Fruit fly (Drosophila melanogaster) whole organism: ENCODE results near the gene HDAC4.

Source experiments
- CG8478 ChIP-seq: fragments of >200 bp; optimal IDR thresholded peaks from 2 replicates; lab custom pipeline; 2018; ENCODE audit warnings: inconsistent platforms
- Dll ChIP-seq: fragments of >200 bp; optimal IDR thresholded peaks from 2 replicates; lab custom pipeline; 2017
- EcR ChIP-seq, 2 experiments: fragments of >200 bp; optimal IDR thresholded peaks; 2 replicates each; lab custom pipeline; 2017; ENCODE audit warnings: missing biosample characterization in 2 of 2, missing genetic modification characterization in 2 of 2, missing genetic modification reagents in 2 of 2
- pan ChIP-seq: fragments of >200 bp; optimal IDR thresholded peaks from 2 replicates; lab custom pipeline; 2017
- psq ChIP-seq: fragments of >200 bp; optimal IDR thresholded peaks from 2 replicates; lab custom pipeline; 2017
- usp ChIP-seq: fragments of >200 bp; optimal IDR thresholded peaks from 2 replicates; lab custom pipeline; 2017; ENCODE audit warnings: missing biosample characterization, missing genetic modification characterization, mixed read lengths

The HDAC4 gene

dm6 chrX:13285001-13285748 lies at the start of gene HDAC4, which contains the start of gene CG15743:
HDAC4 (minus strand) TSS chrX:13285632.
CG15743 (plus strand) TSS chrX:13285707.
- TF ChIP-seq Dll (lab: Kevin White, UChicago) = no peak
- TF ChIP-seq psq = no peak
- no peak for TF ChIP-seq CG8478 (lab: Kevin White, UChicago)
- no peak for TF ChIP-seq pan (lab: Kevin White, UChicago)
- TF ChIP-seq usp (GFP tag; lab: Kevin White, UChicago) = no peak
- no peak for TF ChIP-seq EcR (GFP tag; optimal IDR thresholded peaks at IDR 0.05; lab: Kevin White, UChicago)

dm6 chrX:13334434-13335146 lies 49.2 kb upstream of the HDAC4 start:
- no peak for TF ChIP-seq CG8478 (lab: Kevin White, UChicago)
- TF ChIP-seq pan (lab: Kevin White, UChicago) = no peak
- no peak for TF ChIP-seq EcR (GFP tag; optimal IDR thresholded peaks at IDR 0.05; lab: Kevin White, UChicago)
- no peak for TF ChIP-seq usp (GFP tag; lab: Kevin White, UChicago)
- TF ChIP-seq Dll (lab: Kevin White, UChicago) = no peak
- TF ChIP-seq psq = no peak

dm6 chrX:13332702-13333243 lies 47.3 kb upstream of the HDAC4 start:
- TF ChIP-seq psq (no peak), usp (GFP tag; lab: Kevin White, UChicago) (no peak), CG8478 (lab: Kevin White, UChicago) (no peak), pan (lab: Kevin White, UChicago) (no peak), EcR (GFP tag; optimal IDR thresholded peaks at IDR 0.05; lab: Kevin White, UChicago) (no peak), Dll (lab: Kevin White, UChicago) (no peak)

dm6 chrX:13331814-13332701 lies 46.6 kb upstream of the HDAC4 start:
- no peak for TF ChIP-seq CG8478 (lab: Kevin White, UChicago)
- TF ChIP-seq psq = no peak
- no peak for TF ChIP-seq EcR (GFP tag; optimal IDR thresholded peaks at IDR 0.05; lab: Kevin White, UChicago)
- TF ChIP-seq usp (GFP tag; lab: Kevin White, UChicago) = no peak
- TF ChIP-seq pan (lab: Kevin White, UChicago) = no peak
- TF ChIP-seq Dll (lab: Kevin White, UChicago) = no peak

dm6 chrX:13329572-13330046 lies 44.2 kb upstream of the HDAC4 start, which contains the start of gene Prx2:
Prx2 (plus strand) TSS chrX:13329824.
- TF ChIP-seq usp (GFP tag; lab: Kevin White, UChicago) (no peak), Dll (lab: Kevin White, UChicago) (no peak), psq (no peak), pan (lab: Kevin White, UChicago) (no peak), CG8478 (lab: Kevin White, UChicago) (no peak), EcR (GFP tag; optimal IDR thresholded peaks at IDR 0.05; lab: Kevin White, UChicago) (no peak)

- TF ChIP-seq psq (no peak), usp (GFP tag; lab: Kevin White, UChicago) (no peak), EcR (GFP tag; optimal IDR thresholded peaks at IDR 0.05; lab: Kevin White, UChicago) (no peak), CG8478 (lab: Kevin White, UChicago) (no peak), pan (lab: Kevin White, UChicago) (no peak), Dll (lab: Kevin White, UChicago) (no peak)
These were observed 39.9 kb upstream of the HDAC4 start for dm6 chrX:13325310-13325709.

dm6 chrX:13323526-13323925 lies 38.1 kb upstream of the HDAC4 start:
- TF ChIP-seq usp (GFP tag; lab: Kevin White, UChicago) (no peak), pan (lab: Kevin White, UChicago) (no peak), EcR (GFP tag; optimal IDR thresholded peaks at IDR 0.05; lab: Kevin White, UChicago) (no peak), psq (no peak), Dll (lab: Kevin White, UChicago) (no peak), CG8478 (lab: Kevin White, UChicago) (no peak)

- TF ChIP-seq EcR (GFP tag; optimal IDR thresholded peaks at IDR 0.05; lab: Kevin White, UChicago) (no peak), pan (lab: Kevin White, UChicago) (no peak), usp (GFP tag; lab: Kevin White, UChicago) (no peak), CG8478 (lab: Kevin White, UChicago) (no peak), psq (no peak), Dll (lab: Kevin White, UChicago) (no peak)
These were observed 37.7 kb upstream of the HDAC4 start for dm6 chrX:13323114-13323513.

dm6 chrX:13322405-13322804 lies 37.0 kb upstream of the HDAC4 start:
- TF ChIP-seq Dll (lab: Kevin White, UChicago) (no peak), psq (no peak), pan (lab: Kevin White, UChicago) (no peak), CG8478 (lab: Kevin White, UChicago) (no peak), usp (GFP tag; lab: Kevin White, UChicago) (no peak), EcR (GFP tag; optimal IDR thresholded peaks at IDR 0.05; lab: Kevin White, UChicago) (no peak)

- no peak for TF ChIP-seq usp (GFP tag; lab: Kevin White, UChicago)
- TF ChIP-seq Dll (lab: Kevin White, UChicago) = no peak
- no peak for TF ChIP-seq EcR (GFP tag; optimal IDR thresholded peaks at IDR 0.05; lab: Kevin White, UChicago)
- no peak for TF ChIP-seq psq
- TF ChIP-seq pan (lab: Kevin White, UChicago) = no peak
- no peak for TF ChIP-seq CG8478 (lab: Kevin White, UChicago)
These were observed 35.4 kb upstream of the HDAC4 start for dm6 chrX:13320697-13321445.
